Fruit fly (Drosophila melanogaster) whole organism, pupa: ENCODE data around the gene CG14835.

Experiments used
- CG14655 ChIP-seq: fragments of 200-800 bp; sonication (Bioruptor generic); optimal IDR thresholded peaks from 3 replicates; lab custom pipeline; 2017; ENCODE audit warnings: mild to moderate bottlenecking, missing biosample characterization, missing genetic modification reagents, missing genetic modification characterization
- CG34367 ChIP-seq: fragments of 200-800 bp; sonication (Bioruptor generic); optimal IDR thresholded peaks from 2 replicates; lab custom pipeline; 2018; ENCODE audit warnings: missing biosample characterization, mild to moderate bottlenecking, missing genetic modification characterization
- Pif1B ChIP-seq: fragments of 200-800 bp; sonication (Bioruptor generic); optimal IDR thresholded peaks from 3 replicates; lab custom pipeline; 2016; ENCODE audit warnings: missing biosample characterization, missing genetic modification characterization
- fd96Ca ChIP-seq: fragments of 200-800 bp; sonication (Bioruptor generic); IDR thresholded peaks from 3 replicates; pipeline ENCODE4 v1.3.6; 2022; ENCODE audit warnings: missing biosample characterization, missing genetic modification characterization

DNA sequence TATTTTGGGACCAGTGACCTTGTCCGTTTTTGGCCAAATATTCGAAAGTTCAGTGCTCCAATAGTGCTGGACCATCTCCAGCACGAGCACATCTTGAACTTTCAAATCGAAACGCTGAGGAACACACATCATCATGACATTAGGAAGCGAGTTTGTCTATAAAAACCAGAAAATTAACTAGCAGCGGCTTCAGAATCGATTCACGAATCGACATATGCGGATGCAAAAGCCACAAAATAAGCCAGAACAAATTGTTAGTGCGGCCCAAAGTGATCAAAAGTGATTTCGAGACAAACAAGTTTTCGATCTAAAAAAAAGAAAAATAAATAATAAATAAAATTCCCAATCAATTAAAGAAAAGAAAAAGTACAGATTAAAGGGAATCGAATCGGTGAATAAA lies 46.8 kb downstream of the CG14835 start, which contains the start of gene CG8563:
- TF ChIP-seq CG14655 (GFP tag; lab: Kevin White, UChicago) (no peak), CG34367 (tag; lab: Kevin White, UChicago) (no peak), fd96Ca (no peak), Pif1B (GFP tag; lab: Kevin White, UChicago) (no peak)
